Worm (Caenorhabditis elegans) whole organism, young adult: ENCODE results near the gene T23F2.2.
A peak's percentile ranks its signal among the peaks of the same experiment; 100 is the strongest.

Experiments
- C06A6.2 ChIP-seq: fragments of 200-800 bp; sonication (Bioruptor generic); conservative IDR thresholded peaks from 2 replicates; pipeline ENCODE4 v1.3.6; 2022; ENCODE audit warnings: missing genetic modification characterization, missing compliant biosample characterization
- C17E4.6 ChIP-seq: fragments of 200-800 bp; sonication (Bioruptor generic); IDR thresholded peaks from 2 replicates; pipeline ENCODE4 v1.3.6; 2022; ENCODE audit warnings: missing genetic modification reagents, missing genetic modification characterization, missing compliant biosample characterization
- F37B4.10 ChIP-seq: fragments of 200-800 bp; sonication (Bioruptor generic); IDR thresholded peaks from 2 replicates; pipeline ENCODE4 v1.3.6; 2022; ENCODE audit warnings: missing genetic modification characterization, missing compliant biosample characterization
- F52B5.7 ChIP-seq: sonication (generic microtip); optimal IDR thresholded peaks from 2 replicates; lab custom pipeline; 2016; ENCODE audit warnings: mild to moderate bottlenecking, missing genetic modification characterization, missing compliant biosample characterization
- F55B11.4 ChIP-seq: sonication (generic microtip); optimal IDR thresholded peaks from 2 replicates; lab custom pipeline; 2016; ENCODE audit warnings: missing compliant biosample characterization, missing genetic modification characterization, borderline replicate concordance; ENCODE audit not compliant: insufficient read depth
- F57C9.4 ChIP-seq: sonication (generic microtip); optimal IDR thresholded peaks from 2 replicates; lab custom pipeline; 2017; ENCODE audit warnings: mild to moderate bottlenecking, missing genetic modification characterization, missing compliant biosample characterization
- T07F8.4 ChIP-seq: sonication (generic microtip); optimal IDR thresholded peaks from 2 replicates; lab custom pipeline; 2016; ENCODE audit warnings: mild to moderate bottlenecking, missing genetic modification characterization, moderate library complexity, missing compliant biosample characterization
- T26A5.8 ChIP-seq: sonication (generic microtip); optimal IDR thresholded peaks from 2 replicates; lab custom pipeline; 2016; ENCODE audit warnings: missing genetic modification characterization, missing compliant biosample characterization
- Y53G8AR.9 ChIP-seq: fragments of 200-800 bp; sonication (Bioruptor generic); conservative IDR thresholded peaks from 2 replicates; pipeline ENCODE4 v1.3.6; 2022; ENCODE audit warnings: missing genetic modification reagents, missing genetic modification characterization, missing compliant biosample characterization
- athp-1 ChIP-seq: sonication (generic microtip); optimal IDR thresholded peaks from 2 replicates; lab custom pipeline; 2017; ENCODE audit warnings: mild to moderate bottlenecking, missing genetic modification characterization, missing compliant biosample characterization
- attf-3 ChIP-seq: fragments of 200-800 bp; sonication (Bioruptor generic); conservative IDR thresholded peaks from 2 replicates; pipeline ENCODE4 v1.3.6; 2022; ENCODE audit warnings: missing genetic modification reagents, missing genetic modification characterization, missing compliant biosample characterization
- cebp-1 ChIP-seq, 2 experiments: fragments of 200-800 bp in 1 of 2; sonication (Bioruptor generic) in 1 of 2; sonication (generic microtip) in 1 of 2; IDR thresholded peaks in 1 of 2; optimal IDR thresholded peaks in 1 of 2; 2 replicates each; pipeline versions ENCODE4 v1.3.6 to Lab custom; 2017 to 2022; ENCODE audit warnings: missing compliant biosample characterization in 2 of 2, missing genetic modification characterization in 2 of 2, mild to moderate bottlenecking in 1 of 2, missing genetic modification reagents in 1 of 2, moderate library complexity in 1 of 2
- ceh-58 ChIP-seq: fragments of 200-800 bp; sonication (Bioruptor generic); IDR thresholded peaks from 2 replicates; pipeline ENCODE4 v1.3.6; 2022; ENCODE audit warnings: missing genetic modification characterization, missing compliant biosample characterization
- ceh-79 ChIP-seq: sonication (generic microtip); optimal IDR thresholded peaks from 2 replicates; lab custom pipeline; 2017; ENCODE audit warnings: mild to moderate bottlenecking, missing genetic modification characterization, missing compliant biosample characterization
- dox-1 ChIP-seq: fragments of 200-800 bp; sonication (Bioruptor generic); IDR thresholded peaks from 2 replicates; pipeline ENCODE4 v1.3.6; 2022; ENCODE audit warnings: missing genetic modification reagents, missing genetic modification characterization, missing compliant biosample characterization
- ets-4 ChIP-seq: fragments of 200-800 bp; sonication (Bioruptor generic); optimal IDR thresholded peaks from 2 replicates; lab custom pipeline; 2018; ENCODE audit warnings: mild to moderate bottlenecking, missing genetic modification characterization, missing compliant biosample characterization
- fkh-3 ChIP-seq: sonication (generic microtip); optimal IDR thresholded peaks from 2 replicates; lab custom pipeline; 2016; ENCODE audit warnings: mild to moderate bottlenecking, missing genetic modification characterization, missing compliant biosample characterization
- hlh-12 ChIP-seq: sonication (generic microtip); optimal IDR thresholded peaks from 2 replicates; lab custom pipeline; 2016; ENCODE audit warnings: missing genetic modification characterization, missing compliant biosample characterization
- hlh-26 ChIP-seq: fragments of 200-800 bp; sonication (Bioruptor generic); conservative IDR thresholded peaks from 2 replicates; pipeline ENCODE4 v1.3.6; 2022; ENCODE audit warnings: missing genetic modification reagents, missing genetic modification characterization, missing compliant biosample characterization
- hmg-20 ChIP-seq: fragments of 200-800 bp; sonication (Bioruptor generic); IDR thresholded peaks from 2 replicates; pipeline ENCODE4 v1.3.6; 2022; ENCODE audit warnings: missing genetic modification reagents, missing genetic modification characterization, missing compliant biosample characterization
- hsf-1 ChIP-seq: fragments of 200-800 bp; sonication (Bioruptor generic); IDR thresholded peaks from 2 replicates; pipeline ENCODE4 v1.3.6; 2022; ENCODE audit warnings: missing genetic modification reagents, missing genetic modification characterization, missing compliant biosample characterization
- lag-1 ChIP-seq: fragments of 200-800 bp; sonication (Bioruptor generic); IDR thresholded peaks from 2 replicates; pipeline ENCODE4 v1.3.6; 2022; ENCODE audit warnings: missing genetic modification reagents, missing genetic modification characterization, missing compliant biosample characterization
- let-526 ChIP-seq: fragments of 200-800 bp; sonication (Bioruptor generic); IDR thresholded peaks from 2 replicates; pipeline ENCODE4 v1.3.6; 2022; ENCODE audit warnings: missing genetic modification reagents, missing genetic modification characterization, missing compliant biosample characterization
- lsl-1 ChIP-seq: fragments of 200-800 bp; sonication (Bioruptor generic); optimal IDR thresholded peaks from 2 replicates; lab custom pipeline; 2018; ENCODE audit warnings: mild to moderate bottlenecking, missing genetic modification characterization, moderate library complexity, missing compliant biosample characterization
- nfya-2 ChIP-seq: fragments of 200-800 bp; sonication (Bioruptor generic); IDR thresholded peaks from 2 replicates; pipeline ENCODE4 v1.3.6; 2022; ENCODE audit warnings: missing genetic modification reagents, missing genetic modification characterization, missing compliant biosample characterization
- nhr-120 ChIP-seq: fragments of 200-800 bp; sonication (Bioruptor generic); IDR thresholded peaks from 2 replicates; pipeline ENCODE4 v1.3.6; 2022; ENCODE audit warnings: missing genetic modification characterization, missing compliant biosample characterization
- nhr-179 ChIP-seq: sonication (generic microtip); optimal IDR thresholded peaks from 2 replicates; lab custom pipeline; 2016; ENCODE audit warnings: mild to moderate bottlenecking, missing genetic modification characterization, missing compliant biosample characterization
- nhr-80 ChIP-seq: sonication (generic microtip); optimal IDR thresholded peaks from 2 replicates; lab custom pipeline; 2016; ENCODE audit warnings: missing genetic modification characterization, missing compliant biosample characterization
- nhr-90 ChIP-seq: sonication (generic microtip); optimal IDR thresholded peaks from 2 replicates; lab custom pipeline; 2016; ENCODE audit warnings: missing genotype, mild to moderate bottlenecking, missing genetic modification characterization, missing compliant biosample characterization
- snpc-4 ChIP-seq, 5 experiments: fragments of 150-350 bp in 1 of 5; sonication (generic microtip) in 4 of 5; optimal IDR thresholded peaks; 2 replicates each; lab custom pipeline; 2014 to 2018; ENCODE audit warnings: missing genetic modification characterization in 5 of 5, missing biosample characterization in 3 of 5, antibody characterized with exemption in 2 of 5, mild to moderate bottlenecking in 2 of 5, missing compliant biosample characterization in 2 of 5, missing genotype in 2 of 5, moderate library complexity in 2 of 5, missing genetic modification reagents in 1 of 5
- tbp1 ChIP-seq: fragments of 200-800 bp; sonication (Bioruptor generic); optimal IDR thresholded peaks from 2 replicates; lab custom pipeline; 2018; ENCODE audit warnings: mild to moderate bottlenecking, missing genetic modification characterization, missing compliant biosample characterization
- unc-62 ChIP-seq: fragments of 150-350 bp; optimal IDR thresholded peaks from 2 replicates; lab custom pipeline; 2014; ENCODE audit warnings: missing biosample characterization, missing genetic modification reagents, missing genetic modification characterization
- xnd-1 ChIP-seq: sonication (generic microtip); optimal IDR thresholded peaks from 2 replicates; lab custom pipeline; 2016; ENCODE audit warnings: missing genotype, missing genetic modification reagents, missing genetic modification characterization, missing compliant biosample characterization
- zfh-2 ChIP-seq: fragments of 200-800 bp; sonication (Bioruptor generic); conservative IDR thresholded peaks from 2 replicates; pipeline ENCODE4 v1.3.6; 2022; ENCODE audit warnings: missing genetic modification reagents, missing genetic modification characterization, missing compliant biosample characterization
- zim-3 ChIP-seq: sonication (generic microtip); optimal IDR thresholded peaks from 2 replicates; lab custom pipeline; 2017; ENCODE audit warnings: mild to moderate bottlenecking, missing genetic modification characterization, moderate library complexity, missing compliant biosample characterization
- ztf-26 ChIP-seq: sonication (generic microtip); optimal IDR thresholded peaks from 2 replicates; lab custom pipeline; 2017; ENCODE audit warnings: missing genetic modification characterization, missing compliant biosample characterization

Gene T23F2.2

ce11 chrX:5479876-5480580 lies 25.0 kb downstream of the T23F2.2 start:
- TF ChIP-seq nfya-2 (GFP tag; lab: Robert Waterston, UW), result no peak
- no peak for TF ChIP-seq snpc-4 (GFP tag; optimal IDR thresholded peaks at IDR 0.05; lab: Kevin White, UChicago)
- peak in 1 of 4 experiments; percentile 18 for TF ChIP-seq snpc-4 (tag; optimal IDR thresholded peaks at IDR 0.05; lab: Kevin White, UChicago)
- no peak for TF ChIP-seq T07F8.4 (tag; lab: Kevin White, UChicago)
- peak; percentile 65 for TF ChIP-seq nhr-80 (tag; lab: Kevin White, UChicago)
- no peak for TF ChIP-seq nhr-90 (tag; lab: Kevin White, UChicago)
- TF ChIP-seq ceh-58, result no peak
- TF ChIP-seq tbp1 (GFP tag; lab: Kevin White, UChicago), result no peak
- TF ChIP-seq zfh-2 (GFP tag; lab: Robert Waterston, UW), result peak; percentile 70; the same call in 1 of the 2 replicates
- peak; percentile 18; the same call in 1 of the 2 replicates for TF ChIP-seq dox-1 (GFP tag; lab: Robert Waterston, UW)
- no peak for TF ChIP-seq ztf-26
- no peak for TF ChIP-seq hlh-12 (tag; lab: Kevin White, UChicago)
- TF ChIP-seq cebp-1 (GFP tag; IDR thresholded peaks at IDR 0.05; lab: Robert Waterston, UW), result 0 out of 2 replicates have a peak, but pooled peaks have one; percentile 12
- TF ChIP-seq cebp-1 (tag; optimal IDR thresholded peaks at IDR 0.05; lab: Kevin White, UChicago), result no peak
- no peak for TF ChIP-seq C17E4.6

DNA sequence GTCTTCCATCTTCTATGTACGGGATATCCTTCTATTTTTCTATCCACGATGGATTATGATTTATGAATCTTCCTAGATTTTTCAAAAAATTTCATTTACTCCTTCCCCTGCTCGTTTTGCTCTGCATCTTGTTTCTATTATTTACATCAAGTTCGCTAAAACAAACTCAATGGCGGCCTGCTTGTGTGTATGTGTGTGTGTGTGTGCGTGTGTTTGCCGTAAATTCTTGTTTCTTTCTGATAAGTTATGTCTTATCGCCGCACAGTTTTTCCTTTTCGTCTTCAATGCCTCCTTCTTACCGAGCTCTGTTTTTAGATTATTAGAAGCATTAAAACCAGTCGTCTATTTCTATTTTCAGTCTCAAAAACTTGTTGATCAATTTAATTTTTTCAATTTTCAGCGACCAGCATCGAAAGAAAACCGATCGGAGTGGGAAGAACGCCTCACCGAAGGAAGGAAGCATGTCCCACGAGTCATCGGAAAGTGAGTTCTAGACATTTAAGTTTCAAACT lies 25.7 kb downstream of the T23F2.2 start, which contains the start of gene dlg-1:
TSS of gene dlg-1 (plus strand) at position 401 of the 512 bp plus-strand sequence.
- TF ChIP-seq F55B11.4 (tag; lab: Kevin White, UChicago), result no peak
- TF ChIP-seq F37B4.10 (GFP tag; lab: Robert Waterston, UW), result no peak
- TF ChIP-seq ceh-79 (tag; lab: Kevin White, UChicago), result no peak
- no peak for TF ChIP-seq lsl-1
- TF ChIP-seq let-526 (GFP tag; lab: Robert Waterston, UW), result no peak
- no peak for TF ChIP-seq zim-3
- TF ChIP-seq snpc-4 (GFP tag; optimal IDR thresholded peaks at IDR 0.05; lab: Kevin White, UChicago), result no peak
- TF ChIP-seq snpc-4 (tag; optimal IDR thresholded peaks at IDR 0.05; lab: Kevin White, UChicago), result no peak
- no peak for TF ChIP-seq hlh-26
- TF ChIP-seq ets-4, result no peak
- no peak for TF ChIP-seq T26A5.8 (tag; lab: Kevin White, UChicago)
- TF ChIP-seq hsf-1, result no peak
- TF ChIP-seq F57C9.4 (tag; lab: Kevin White, UChicago), result no peak
- TF ChIP-seq fkh-3 (tag; lab: Kevin White, UChicago), result no peak
- no peak for TF ChIP-seq nhr-90 (tag; lab: Kevin White, UChicago)
- TF ChIP-seq xnd-1, result no peak
- no peak for TF ChIP-seq unc-62
- TF ChIP-seq F52B5.7 (tag; lab: Kevin White, UChicago), result no peak
- TF ChIP-seq ceh-58, result no peak

DNA sequence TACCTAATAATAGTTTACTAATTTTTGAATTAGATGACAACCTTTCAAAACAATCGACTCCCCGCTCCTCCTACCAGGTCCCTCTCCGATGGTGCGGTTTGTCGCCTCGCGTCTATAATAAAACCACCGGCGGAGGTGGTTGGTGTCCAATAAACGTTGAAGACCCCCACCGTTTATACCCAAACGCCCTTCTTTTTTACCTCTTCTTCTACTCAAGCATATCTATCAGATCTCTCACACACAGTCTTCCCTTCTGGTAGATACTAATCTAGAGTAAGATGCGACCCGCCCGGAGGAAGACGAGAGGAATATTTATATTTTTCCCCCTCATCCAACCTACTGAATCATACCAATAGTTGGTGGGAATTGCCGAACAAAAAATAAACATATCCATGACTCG lies 26.2 kb downstream of the T23F2.2 start:
- no peak for TF ChIP-seq attf-3 (GFP tag; lab: Robert Waterston, UW)
- TF ChIP-seq C17E4.6, result no peak

ce11 chrX:5477597-5477996 lies 27.5 kb downstream of the T23F2.2 start:
- no peak for TF ChIP-seq Y53G8AR.9 (GFP tag; lab: Robert Waterston, UW)
- 0 out of 2 replicates have a peak, but pooled peaks have one; percentile 8 for TF ChIP-seq nhr-120
- no peak for TF ChIP-seq athp-1
- no peak for TF ChIP-seq hlh-12 (tag; lab: Kevin White, UChicago)
- TF ChIP-seq nhr-179 (tag; lab: Kevin White, UChicago), result no peak
- TF ChIP-seq cebp-1 (GFP tag; IDR thresholded peaks at IDR 0.05; lab: Robert Waterston, UW), result no peak
- no peak for TF ChIP-seq cebp-1 (tag; optimal IDR thresholded peaks at IDR 0.05; lab: Kevin White, UChicago)
- TF ChIP-seq lag-1 (GFP tag; lab: Robert Waterston, UW), result no peak
- TF ChIP-seq C06A6.2, result no peak
- no peak for TF ChIP-seq hmg-20
